Worm (Caenorhabditis elegans) whole organism, dauer: ENCODE results near the gene cyp-25A3.
A peak's percentile ranks its signal among the peaks of the same experiment; 100 is the strongest.

ENCODE experiments used
- unc-62 ChIP-seq: sonication (generic microtip); optimal IDR thresholded peaks from 2 replicates; lab custom pipeline; 2017; ENCODE audit warnings: missing biosample characterization, missing genetic modification reagents, missing genetic modification characterization

The cyp-25A3 gene

ce11 chrIII:3812369-3812993 lies 27.1 kb downstream of the cyp-25A3 start:
- no peak for TF ChIP-seq unc-62

DNA sequence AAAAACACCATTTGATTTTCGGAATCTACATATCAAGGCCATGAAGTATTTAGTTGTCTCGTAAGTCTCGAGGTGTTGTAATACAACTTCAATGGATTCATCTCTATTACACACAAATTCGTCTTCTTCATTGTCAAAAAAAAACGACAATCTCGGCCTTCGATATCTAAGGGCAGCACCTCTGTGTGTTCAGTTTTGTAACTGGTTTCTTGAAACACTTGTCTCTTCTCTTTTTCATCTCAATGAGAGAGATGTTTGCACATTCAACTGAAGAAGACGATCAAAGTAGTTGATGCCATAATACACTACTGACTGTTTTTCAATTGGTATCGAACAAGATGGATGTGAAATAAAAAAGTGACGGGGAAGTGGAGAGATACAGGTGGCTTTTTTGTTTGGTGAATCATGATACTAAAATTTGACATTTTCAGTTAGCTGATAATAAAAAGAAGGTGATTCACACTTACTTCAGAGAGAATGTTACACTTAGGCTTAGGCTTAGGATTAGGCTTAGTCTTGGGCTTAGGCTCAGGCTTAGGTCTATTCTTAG lies 28.1 kb downstream of the cyp-25A3 start:
- no peak for TF ChIP-seq unc-62

DNA sequence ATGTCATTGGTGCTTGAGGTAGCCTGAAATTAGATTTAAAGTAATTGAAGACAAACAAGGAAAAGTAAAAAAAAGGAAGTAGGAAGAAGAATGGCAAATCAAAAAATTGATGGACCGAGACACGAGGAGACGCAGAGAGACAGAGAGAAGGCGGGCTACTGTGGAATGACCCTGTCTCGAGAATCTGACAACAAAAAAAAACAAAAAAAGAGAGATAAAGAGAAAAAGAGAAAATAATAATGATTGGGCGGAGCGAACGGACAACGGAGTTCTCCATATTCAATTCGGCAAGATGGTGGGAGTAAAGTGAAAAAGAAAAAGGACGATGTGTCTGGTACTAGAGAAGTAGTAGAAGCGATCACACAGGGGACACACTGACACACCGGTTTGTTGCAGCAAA lies 30.5 kb downstream of the cyp-25A3 start, which contains the start of gene toh-1:
Gene toh-1 (minus strand): TSS at position 23 of the 400 bp plus-strand sequence.
- no peak for TF ChIP-seq unc-62

- no peak for TF ChIP-seq unc-62
These were observed 31.9 kb downstream of the cyp-25A3 start for ce11 chrIII:3807590-3807989.

DNA sequence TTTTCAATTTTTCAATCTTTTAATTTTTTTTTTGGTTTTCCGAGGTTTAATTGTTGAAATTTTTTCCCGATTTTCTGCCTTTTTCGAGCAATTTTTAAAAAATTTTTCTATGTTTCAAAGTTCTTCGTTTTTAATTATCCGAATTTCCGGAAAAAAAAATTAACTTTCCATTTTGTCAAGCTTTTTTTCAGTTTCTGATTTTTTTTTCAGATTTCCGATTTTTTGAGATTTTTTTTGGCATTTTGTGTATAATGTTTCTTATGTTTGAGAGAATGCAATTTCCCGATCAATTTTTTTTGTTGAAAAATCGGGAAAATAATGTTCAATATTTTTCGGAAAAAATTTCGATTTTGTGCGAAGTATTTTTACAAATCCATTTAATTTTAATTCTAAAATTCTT lies 32.7 kb downstream of the cyp-25A3 start:
- TF ChIP-seq unc-62 = no peak

DNA sequence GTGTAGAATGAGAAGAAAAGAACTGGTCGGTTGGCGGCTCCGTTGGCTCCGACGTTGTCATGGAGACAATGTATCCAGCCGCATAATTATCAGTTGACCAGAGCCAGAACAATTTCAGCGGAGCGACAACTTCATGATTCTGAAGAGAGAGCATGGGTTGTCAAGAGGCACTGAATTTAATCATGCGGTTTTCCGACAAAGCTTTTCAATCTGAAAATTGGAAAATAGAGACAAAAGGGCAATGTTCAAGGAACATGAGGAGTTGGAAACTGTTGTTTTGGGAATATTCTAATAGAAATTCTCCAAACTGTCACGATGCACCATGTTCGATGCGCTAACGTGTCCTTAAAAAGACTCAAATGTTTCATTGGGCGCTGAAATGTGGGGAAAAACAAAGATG lies 35.1 kb downstream of the cyp-25A3 start, which contains the start of gene xbx-5:
Gene xbx-5 (minus strand): TSS at position 56 of the 400 bp plus-strand sequence.
- no peak for TF ChIP-seq unc-62

DNA sequence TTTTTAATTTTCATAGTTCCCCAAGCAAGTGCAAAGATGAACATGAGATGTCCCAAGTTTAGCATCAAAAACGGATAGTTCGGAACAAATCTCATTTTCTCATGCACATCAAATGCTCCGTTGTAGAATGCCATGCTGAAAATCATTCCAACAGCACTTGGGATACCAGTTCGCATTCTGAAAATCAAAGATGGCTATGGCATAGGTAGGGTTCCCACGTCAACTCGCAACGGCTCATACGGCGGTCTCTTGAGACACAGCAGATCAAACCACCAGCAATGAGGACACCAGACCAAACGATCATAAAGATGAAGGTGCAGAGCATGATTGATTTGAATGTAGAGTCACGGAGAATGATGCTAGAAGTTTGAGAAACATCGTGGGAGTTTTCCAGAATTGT lies 36.4 kb downstream of the cyp-25A3 start:
- TF ChIP-seq unc-62 = no peak

ce11 chrIII:3801379-3801894 lies 38.1 kb downstream of the cyp-25A3 start:
- TF ChIP-seq unc-62 = peak; percentile 49

ce11 chrIII:3800934-3801252 lies 38.6 kb downstream of the cyp-25A3 start:
- TF ChIP-seq unc-62 = no peak

- no peak for TF ChIP-seq unc-62
These were observed 39.1 kb downstream of the cyp-25A3 start, which contains the start of gene mtm-3 for ce11 chrIII:3800240-3800933. mtm-3 (minus strand) TSS chrIII:3800467.

ce11 chrIII:3799213-3799612 lies 40.3 kb downstream of the cyp-25A3 start:
- TF ChIP-seq unc-62 = no peak

DNA sequence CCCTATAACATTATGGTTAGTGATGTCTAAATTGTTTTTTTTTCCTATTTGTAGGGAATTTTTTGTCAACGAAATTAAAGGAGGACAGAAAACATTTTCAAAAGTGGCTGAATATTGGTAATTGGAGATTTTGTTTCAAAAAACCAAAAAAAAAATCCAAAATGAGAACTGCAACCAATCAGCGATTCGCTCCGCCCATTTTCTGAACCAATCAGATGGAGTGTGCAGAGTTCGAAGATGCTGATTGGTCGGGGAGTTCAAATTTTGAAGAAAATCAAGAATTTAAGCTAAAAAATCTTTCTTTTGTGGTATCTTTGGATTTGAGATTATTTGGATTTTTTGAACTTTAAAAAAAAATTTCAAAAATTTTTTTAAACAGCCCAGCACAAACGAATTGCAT lies 41.1 kb downstream of the cyp-25A3 start:
- no peak for TF ChIP-seq unc-62

DNA sequence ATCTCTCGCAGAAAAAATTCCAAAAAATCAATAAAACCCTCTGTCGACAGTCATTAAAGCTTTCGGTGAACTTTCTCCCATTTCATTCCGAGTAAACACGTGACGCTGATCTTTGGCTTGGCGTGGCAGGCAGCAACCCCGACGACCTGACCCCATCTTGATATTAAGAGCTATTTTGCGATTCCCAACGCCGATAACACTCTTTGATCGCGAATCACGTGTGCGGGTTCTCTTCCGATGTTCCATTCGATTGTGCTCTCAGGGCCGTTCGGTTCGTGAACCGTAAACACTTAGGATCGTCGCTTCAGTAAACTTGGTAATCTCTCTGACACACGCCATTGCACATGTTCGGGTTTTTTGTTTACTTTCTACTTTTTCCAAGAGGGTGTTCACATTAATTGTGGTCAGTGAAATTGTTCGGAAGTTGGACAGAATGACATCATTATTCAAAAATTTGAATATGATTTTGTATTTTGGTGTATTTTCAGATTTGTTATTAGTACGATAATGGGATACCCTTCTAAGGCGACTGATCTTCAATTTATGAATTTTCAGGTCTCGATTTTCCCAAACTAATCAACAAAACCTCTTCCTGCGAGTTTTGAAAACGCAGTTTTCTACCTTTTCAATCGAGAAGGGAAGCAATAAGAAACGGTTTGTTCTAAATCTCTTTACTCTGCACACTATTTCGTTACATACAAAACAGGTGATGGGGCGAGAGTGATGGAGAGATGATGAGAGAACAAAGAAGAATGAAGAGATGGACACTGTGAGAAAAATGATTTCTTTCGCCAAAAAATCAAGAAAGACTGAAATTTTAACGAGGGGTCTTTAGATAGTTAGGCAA lies 42.1 kb downstream of the cyp-25A3 start:
- TF ChIP-seq unc-62 = no peak

- TF ChIP-seq unc-62 = no peak
These were observed 43.6 kb downstream of the cyp-25A3 start for ce11 chrIII:3795933-3796332.

ce11 chrIII:3790855-3791254 lies 48.7 kb downstream of the cyp-25A3 start:
- TF ChIP-seq unc-62 = no peak

- no peak for TF ChIP-seq unc-62
These were observed 49.7 kb downstream of the cyp-25A3 start for ce11 chrIII:3789688-3790371.
